Worm (Caenorhabditis elegans) whole organism, young adult: ENCODE measurements around the gene col-175.

Source experiments
- B0019.2 ChIP-seq: fragments of 200-800 bp; sonication (Bioruptor generic); conservative IDR thresholded peaks from 2 replicates; pipeline ENCODE4 v1.3.6; 2022; ENCODE audit warnings: missing genetic modification reagents, missing genetic modification characterization, missing compliant biosample characterization
- C06A6.2 ChIP-seq: fragments of 200-800 bp; sonication (Bioruptor generic); conservative IDR thresholded peaks from 2 replicates; pipeline ENCODE4 v1.3.6; 2022; ENCODE audit warnings: missing genetic modification characterization, missing compliant biosample characterization
- F57A8.1 ChIP-seq: fragments of 200-800 bp; sonication (Bioruptor generic); optimal IDR thresholded peaks from 2 replicates; lab custom pipeline; 2018; ENCODE audit warnings: mild to moderate bottlenecking, missing genetic modification characterization, moderate library complexity, missing compliant biosample characterization
- F57C9.4 ChIP-seq: sonication (generic microtip); optimal IDR thresholded peaks from 2 replicates; lab custom pipeline; 2017; ENCODE audit warnings: mild to moderate bottlenecking, missing genetic modification characterization, missing compliant biosample characterization
- aptf-3 ChIP-seq: fragments of 200-800 bp; sonication (Bioruptor generic); IDR thresholded peaks from 2 replicates; pipeline ENCODE4 v1.3.6; 2022; ENCODE audit warnings: missing genetic modification characterization, missing compliant biosample characterization
- egl-18 ChIP-seq: fragments of 200-800 bp; sonication (Bioruptor generic); IDR thresholded peaks from 2 replicates; pipeline ENCODE4 v1.3.6; 2022; ENCODE audit warnings: missing genetic modification reagents, missing genetic modification characterization, missing compliant biosample characterization
- him-1 ChIP-seq: sonication (generic microtip); optimal IDR thresholded peaks from 2 replicates; lab custom pipeline; 2016; ENCODE audit warnings: missing genotype, missing genetic modification reagents, missing genetic modification characterization, missing compliant biosample characterization
- madf-10 ChIP-seq: sonication (generic microtip); optimal IDR thresholded peaks from 2 replicates; lab custom pipeline; 2016; ENCODE audit warnings: mild to moderate bottlenecking, missing genetic modification characterization, missing compliant biosample characterization
- snpc-4 ChIP-seq, 5 experiments: fragments of 150-350 bp in 1 of 5; sonication (generic microtip) in 4 of 5; optimal IDR thresholded peaks; 2 replicates each; lab custom pipeline; 2014 to 2018; ENCODE audit warnings: missing genetic modification characterization in 5 of 5, missing biosample characterization in 3 of 5, antibody characterized with exemption in 2 of 5, mild to moderate bottlenecking in 2 of 5, missing compliant biosample characterization in 2 of 5, missing genotype in 2 of 5, moderate library complexity in 2 of 5, missing genetic modification reagents in 1 of 5
- zim-3 ChIP-seq: sonication (generic microtip); optimal IDR thresholded peaks from 2 replicates; lab custom pipeline; 2017; ENCODE audit warnings: mild to moderate bottlenecking, missing genetic modification characterization, moderate library complexity, missing compliant biosample characterization
- ztf-18 ChIP-seq: sonication (generic microtip); optimal IDR thresholded peaks from 2 replicates; lab custom pipeline; 2016; ENCODE audit warnings: missing genotype, mild to moderate bottlenecking, missing genetic modification characterization, missing compliant biosample characterization
- ztf-3 ChIP-seq: fragments of 200-800 bp; sonication (Bioruptor generic); optimal IDR thresholded peaks from 2 replicates; lab custom pipeline; 2018; ENCODE audit warnings: mild to moderate bottlenecking, missing genetic modification characterization, missing compliant biosample characterization

ce11 chrX:9246625-9247024, 12.2 kb upstream of the col-175 start:
- no peak for TF ChIP-seq ztf-18 (tag; lab: Kevin White, UChicago)
- no peak for TF ChIP-seq egl-18 (GFP tag; lab: Robert Waterston, UW)
- no peak for TF ChIP-seq snpc-4 (GFP tag; optimal IDR thresholded peaks at IDR 0.05; lab: Kevin White, UChicago)
- no peak for TF ChIP-seq snpc-4 (tag; optimal IDR thresholded peaks at IDR 0.05; lab: Kevin White, UChicago)
- TF ChIP-seq B0019.2 (GFP tag; lab: Robert Waterston, UW), result no peak
- no peak for TF ChIP-seq aptf-3
- TF ChIP-seq madf-10 (tag; lab: Kevin White, UChicago), result no peak
- TF ChIP-seq ztf-3, result no peak
- TF ChIP-seq F57A8.1, result no peak
- no peak for TF ChIP-seq zim-3 (tag; lab: Kevin White, UChicago)
- TF ChIP-seq F57C9.4 (tag; lab: Kevin White, UChicago), result no peak
- no peak for TF ChIP-seq him-1 (tag; lab: Kevin White, UChicago)
- TF ChIP-seq C06A6.2, result no peak
